Worm (Caenorhabditis elegans): ENCODE measurements around the gene F54H5.14.

Gene F54H5.14

DNA sequence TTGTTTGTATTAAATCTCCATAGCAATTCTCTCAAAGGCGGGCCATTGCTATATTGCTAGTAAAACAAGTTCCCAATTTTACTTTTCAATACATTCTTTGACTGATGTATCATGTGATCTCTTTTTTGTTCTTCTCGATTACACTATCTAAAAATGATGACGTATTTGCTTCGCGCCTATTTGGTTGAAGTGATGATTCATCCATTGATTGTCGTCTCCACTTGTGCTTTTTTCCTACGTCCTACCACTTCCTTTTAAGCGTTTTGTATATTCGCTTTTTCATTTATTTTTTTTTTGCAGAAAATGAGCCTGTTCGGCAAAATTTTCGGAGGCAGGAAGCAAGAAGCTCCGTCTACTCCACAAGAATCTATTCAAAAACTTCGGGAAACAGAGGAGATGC is 35.8 kb downstream of the F54H5.14 start, which contains the start of gene vps-32.1:
vps-32.1 (plus strand) TSS at position 301 of the 400 bp plus-strand sequence.
- TF ChIP-seq egl-13 (tag; optimal IDR thresholded peaks at IDR 0.05): no peak
- TF ChIP-seq lin-35 (GFP tag; optimal IDR thresholded peaks at IDR 0.05): peak in 1 of 2 experiments; percentile 4
- TF ChIP-seq blmp-1 (tag; optimal IDR thresholded peaks at IDR 0.05): peak; percentile 28
- peak in 1 of 3 experiments; percentile 15 for TF ChIP-seq dpl-1 (GFP tag; optimal IDR thresholded peaks at IDR 0.05)
- no peak for TF ChIP-seq efl-3 (GFP tag; optimal IDR thresholded peaks at IDR 0.05)
- no peak for TF ChIP-seq sptf-1 (tag; optimal IDR thresholded peaks at IDR 0.05)
- peak in 1 of 6 experiments; percentile 29 for TF ChIP-seq elt-3 (tag; optimal IDR thresholded peaks at IDR 0.05)
- TF ChIP-seq C34B4.2 (tag; optimal IDR thresholded peaks at IDR 0.05): no peak
- TF ChIP-seq fos-1 (tag; optimal IDR thresholded peaks at IDR 0.05): peak; percentile 40
- peak; percentile 49 for TF ChIP-seq jun-1 (tag; optimal IDR thresholded peaks at IDR 0.05)

- TF ChIP-seq ceh-82 (tag; optimal IDR thresholded peaks at IDR 0.05) (peak; percentile 91 to 95 (median 93)), lsy-2 (tag; optimal IDR thresholded peaks at IDR 0.05) (peak; percentile 94 to 96), dpl-1 (GFP tag; optimal IDR thresholded peaks at IDR 0.05) (peak; percentile 76 to 81 (median 76)), ztf-4 (tag; optimal IDR thresholded peaks at IDR 0.05) (peak; percentile 97), efl-3 (GFP tag; optimal IDR thresholded peaks at IDR 0.05) (no peak), C34B4.2 (tag; optimal IDR thresholded peaks at IDR 0.05) (no peak), tbx-2 (tag; optimal IDR thresholded peaks at IDR 0.05) (peak; percentile 97), aha-1 (tag; optimal IDR thresholded peaks at IDR 0.05) (peak; percentile 85), Y116A8C.19 (tag; optimal IDR thresholded peaks at IDR 0.05; ENCODE audit: borderline replicate concordance) (no peak), ceh-88 (GFP tag; IDR thresholded peaks at IDR 0.05) (peak; percentile 89), elt-3 (tag; optimal IDR thresholded peaks at IDR 0.05) (peak in 5 of 6 experiments; percentile 50 to 93 (median 68)), ceh-90 (tag; optimal IDR thresholded peaks at IDR 0.05) (peak; percentile 28), grh-1 (GFP tag; IDR thresholded peaks at IDR 0.05) (peak; percentile 95), mep-1 (tag; optimal IDR thresholded peaks at IDR 0.05) (peak; percentile 94), nhr-19 (GFP tag; conservative IDR thresholded peaks at IDR 0.05) (peak; percentile 96), nhr-85 (tag) (peak; percentile 99), elt-2 (tag; optimal IDR thresholded peaks at IDR 0.05) (peak; percentile 84), isw-1 (GFP tag; IDR thresholded peaks at IDR 0.05) (peak; percentile 96), xbp-1 (tag; optimal IDR thresholded peaks at IDR 0.05) (peak; percentile 94), unc-130 (tag; optimal IDR thresholded peaks at IDR 0.05) (peak; percentile 74), lin-15B (tag; optimal IDR thresholded peaks at IDR 0.05) (peak; percentile 71), dsc-1 (tag; optimal IDR thresholded peaks at IDR 0.05) (peak; percentile 94), nhr-28 (tag; optimal IDR thresholded peaks at IDR 0.05) (no peak), fkh-4 (tag; optimal IDR thresholded peaks at IDR 0.05; ENCODE audit: borderline replicate concordance) (peak; percentile 66), nhr-84 (tag; optimal IDR thresholded peaks at IDR 0.05) (no peak), unc-62 (GFP tag; optimal IDR thresholded peaks at IDR 0.05) (no peak), nhr-237 (tag; optimal IDR thresholded peaks at IDR 0.05) (peak; percentile 93), C16A3.4 (tag; optimal IDR thresholded peaks at IDR 0.05) (peak; percentile 92), rnt-1 (tag; optimal IDR thresholded peaks at IDR 0.05) (peak; percentile 92), lin-14 (GFP tag; optimal IDR thresholded peaks at IDR 0.05) (peak; percentile 98), nhr-71 (tag; optimal IDR thresholded peaks at IDR 0.05) (peak; percentile 99), mef-2 (tag; optimal IDR thresholded peaks at IDR 0.05) (peak; percentile 67), unc-98 (GFP tag; IDR thresholded peaks at IDR 0.05) (peak; percentile 82), unc-30 (tag; optimal IDR thresholded peaks at IDR 0.05) (no peak), alr-1 (tag; optimal IDR thresholded peaks at IDR 0.05; ENCODE audit: borderline replicate concordance) (no peak), nhr-11 (tag; optimal IDR thresholded peaks at IDR 0.05) (peak; percentile 97), egl-27 (tag; optimal IDR thresholded peaks at IDR 0.05) (peak in 1 of 2 experiments; percentile 82), snpc-4 (tag; optimal IDR thresholded peaks at IDR 0.05) (peak; percentile 83), mab-9 (GFP tag; IDR thresholded peaks at IDR 0.05) (peak; percentile 65), ama-1 (optimal IDR thresholded peaks at IDR 0.05) (peak; percentile 43), skn-1 (tag; optimal IDR thresholded peaks at IDR 0.05) (peak; percentile 80), blmp-1 (tag; optimal IDR thresholded peaks at IDR 0.05) (peak; percentile 79), sup-37 (GFP tag; optimal IDR thresholded peaks at IDR 0.05) (peak; percentile 75), pag-3 (tag; optimal IDR thresholded peaks at IDR 0.05; ENCODE audit: borderline replicate concordance, insufficient read depth) (no peak)
Observed at ce11 chrII:6588605-6589292, 36.5 kb downstream of the F54H5.14 start, which contains the start of gene icd-1. icd-1 (minus strand) TSS chrII:6588655.
